Worm (Caenorhabditis elegans) whole organism, L1 larva: Measurements from ENCODE around the gene F17H10.1.

Experiments
- C04F5.9 ChIP-seq: sonication (generic microtip); optimal IDR thresholded peaks from 2 replicates; lab custom pipeline; 2016; ENCODE audit warnings: missing genetic modification characterization, missing compliant biosample characterization
- C16A3.4 ChIP-seq: fragments of 150-350 bp; optimal IDR thresholded peaks from 2 replicates; lab custom pipeline; 2014; ENCODE audit warnings: missing biosample characterization, missing genetic modification characterization
- ama-1 ChIP-seq: fragments of 150-350 bp; optimal IDR thresholded peaks from 2 replicates; lab custom pipeline; 2014
- ceh-90 ChIP-seq: sonication (generic microtip); optimal IDR thresholded peaks from 2 replicates; lab custom pipeline; 2016; ENCODE audit warnings: missing genetic modification characterization, missing compliant biosample characterization
- ces-1 ChIP-seq: fragments of 150-350 bp; optimal IDR thresholded peaks from 2 replicates; lab custom pipeline; 2014; ENCODE audit warnings: missing biosample characterization, missing genetic modification reagents, missing genetic modification characterization
- dpl-1 ChIP-seq, 3 experiments: fragments of 150-350 bp in 2 of 3; sonication (generic microtip) in 1 of 3; optimal IDR thresholded peaks; 2 replicates each; lab custom pipeline; 2014 to 2017; ENCODE audit warnings: missing biosample characterization in 3 of 3, missing genetic modification characterization in 3 of 3, missing genetic modification reagents in 3 of 3
- efl-1 ChIP-seq, 4 experiments: fragments of 150-350 bp; optimal IDR thresholded peaks in 3 of 4; peaks in 1 of 4; 1 replicate in 1 of 4; 2 replicates in 3 of 4; lab custom pipeline; 2014; ENCODE audit warnings: missing biosample characterization in 2 of 4, missing genetic modification characterization in 2 of 4, missing genetic modification reagents in 2 of 4
- elt-2 ChIP-seq: sonication (generic microtip); optimal IDR thresholded peaks from 2 replicates; lab custom pipeline; 2016; ENCODE audit warnings: missing genetic modification characterization, mild to moderate bottlenecking, inconsistent platforms, missing compliant biosample characterization, missing genetic modification reagents
- grh-1 ChIP-seq: fragments of 200-800 bp; sonication (Bioruptor generic); IDR thresholded peaks from 2 replicates; pipeline ENCODE4 v1.3.6; 2022; ENCODE audit warnings: missing genetic modification reagents, missing genetic modification characterization, missing compliant biosample characterization
- lin-13 ChIP-seq: fragments of 150-350 bp; optimal IDR thresholded peaks from 2 replicates; lab custom pipeline; 2014; ENCODE audit warnings: missing biosample characterization, missing genetic modification reagents, missing genetic modification characterization
- lin-14 ChIP-seq: fragments of 200-800 bp; sonication (Bioruptor generic); optimal IDR thresholded peaks from 2 replicates; lab custom pipeline; 2018; ENCODE audit warnings: mild to moderate bottlenecking, missing genetic modification characterization, moderate library complexity, missing compliant biosample characterization
- lin-39 ChIP-seq: fragments of 150-350 bp; optimal IDR thresholded peaks from 2 replicates; lab custom pipeline; 2014; ENCODE audit warnings: missing biosample characterization, missing genetic modification reagents, missing genetic modification characterization
- lir-3 ChIP-seq: sonication (generic microtip); optimal IDR thresholded peaks from 2 replicates; lab custom pipeline; 2016; ENCODE audit warnings: mild to moderate bottlenecking, missing genetic modification characterization, moderate library complexity, missing compliant biosample characterization; ENCODE audit not compliant: poor library complexity
- mdl-1 ChIP-seq, 2 experiments: fragments of 150-350 bp; optimal IDR thresholded peaks; 2 replicates each; lab custom pipeline; 2014 to 2017; ENCODE audit warnings: missing biosample characterization in 2 of 2, missing genetic modification characterization in 2 of 2, inconsistent platforms in 1 of 2
- mef-2 ChIP-seq: fragments of 150-350 bp; optimal IDR thresholded peaks from 2 replicates; lab custom pipeline; 2014; ENCODE audit warnings: missing biosample characterization, missing genetic modification characterization
- nhr-20 ChIP-seq: sonication (generic microtip); optimal IDR thresholded peaks from 2 replicates; lab custom pipeline; 2016; ENCODE audit warnings: mild to moderate bottlenecking, missing genetic modification characterization, missing compliant biosample characterization
- nhr-71 ChIP-seq: sonication (generic microtip); optimal IDR thresholded peaks from 2 replicates; lab custom pipeline; 2016; ENCODE audit warnings: mild to moderate bottlenecking, missing genetic modification characterization, moderate library complexity, missing compliant biosample characterization
- nhr-84 ChIP-seq: sonication (generic microtip); optimal IDR thresholded peaks from 2 replicates; lab custom pipeline; 2017; ENCODE audit warnings: missing biosample characterization, missing genetic modification characterization
- nhr-85 ChIP-seq: sonication (generic microtip); peaks from one replicate; lab custom pipeline; 2016; ENCODE audit warnings: missing genetic modification characterization, inconsistent platforms, missing compliant biosample characterization
- nhr-90 ChIP-seq: sonication (generic microtip); optimal IDR thresholded peaks from 2 replicates; lab custom pipeline; 2016; ENCODE audit warnings: mild to moderate bottlenecking, missing genetic modification characterization, missing compliant biosample characterization; ENCODE audit not compliant: poor library complexity
- pax-3 ChIP-seq: fragments of 200-800 bp; sonication (Bioruptor generic); optimal IDR thresholded peaks from 2 replicates; lab custom pipeline; 2018; ENCODE audit warnings: mild to moderate bottlenecking, missing genetic modification characterization, moderate library complexity, missing compliant biosample characterization
- rnt-1 ChIP-seq: sonication (generic microtip); optimal IDR thresholded peaks from 2 replicates; lab custom pipeline; 2016; ENCODE audit warnings: mild to moderate bottlenecking, missing genetic modification characterization, moderate library complexity, missing compliant biosample characterization
- skn-1 ChIP-seq: fragments of 150-350 bp; optimal IDR thresholded peaks from 2 replicates; lab custom pipeline; 2014; ENCODE audit warnings: missing biosample characterization, missing genetic modification characterization
- snu-23 ChIP-seq: sonication (generic microtip); optimal IDR thresholded peaks from 2 replicates; lab custom pipeline; 2016; ENCODE audit warnings: missing genetic modification characterization, missing compliant biosample characterization
- sox-4 ChIP-seq: sonication (generic microtip); optimal IDR thresholded peaks from 2 replicates; lab custom pipeline; 2016; ENCODE audit warnings: missing genetic modification characterization, missing compliant biosample characterization
- unc-130 ChIP-seq: fragments of 150-350 bp; optimal IDR thresholded peaks from 2 replicates; lab custom pipeline; 2017; ENCODE audit warnings: missing biosample characterization, missing genetic modification characterization, inconsistent platforms
- unc-62 ChIP-seq: fragments of 150-350 bp; optimal IDR thresholded peaks from 2 replicates; lab custom pipeline; 2014; ENCODE audit warnings: missing biosample characterization, missing genetic modification reagents, missing genetic modification characterization
- vab-15 ChIP-seq: sonication (generic microtip); optimal IDR thresholded peaks from 2 replicates; lab custom pipeline; 2017; ENCODE audit warnings: missing genotype, mild to moderate bottlenecking, missing genetic modification characterization, missing compliant biosample characterization
- ztf-11 ChIP-seq, 2 experiments: sonication (generic microtip); optimal IDR thresholded peaks; 2 replicates each; lab custom pipeline; 2016 to 2017; ENCODE audit warnings: missing genetic modification characterization in 2 of 2, missing biosample characterization in 1 of 2, missing compliant biosample characterization in 1 of 2
- ztf-4 ChIP-seq: fragments of 150-350 bp; optimal IDR thresholded peaks from 2 replicates; lab custom pipeline; 2014; ENCODE audit warnings: missing biosample characterization, missing genetic modification characterization

Gene F17H10.1

ce11 chrX:13100410-13100809, 4.6 kb upstream of the F17H10.1 start, which contains the start of gene R03G8.6:
Gene R03G8.6 (minus strand): TSS chrX:13100510.
- TF ChIP-seq efl-1 (optimal IDR thresholded peaks at IDR 0.05; lab: Kevin White, UChicago) = no peak
- peak in 1 of 2 experiments; percentile 46 for TF ChIP-seq efl-1 (GFP tag; optimal IDR thresholded peaks at IDR 0.05 in 1 of 2; lab: Kevin White, UChicago)
- no peak for TF ChIP-seq nhr-84 (tag; lab: Kevin White, UChicago)

ce11 chrX:13102838-13103237, 2.2 kb upstream of the F17H10.1 start:
- TF ChIP-seq skn-1 (tag; lab: Kevin White, UChicago) (no peak), pax-3 (tag; lab: Kevin White, UChicago) (no peak), C16A3.4 (tag; lab: Kevin White, UChicago) (no peak), lir-3 (tag; lab: Kevin White, UChicago) (no peak), grh-1 (GFP tag; lab: Robert Waterston, UW) (no peak), vab-15 (tag; lab: Kevin White, UChicago) (no peak), lin-13 (GFP tag; lab: Kevin White, UChicago) (no peak), lin-14 (GFP tag; lab: Kevin White, UChicago) (no peak), ces-1 (GFP tag; lab: Kevin White, UChicago) (no peak)

- peak; percentile 81 for TF ChIP-seq nhr-71
- TF ChIP-seq ztf-4 (tag; lab: Kevin White, UChicago) = peak; percentile 49
- TF ChIP-seq lin-14 (GFP tag; lab: Kevin White, UChicago) = peak; percentile 50
- TF ChIP-seq snu-23 = peak; percentile 32
- TF ChIP-seq rnt-1 (tag; lab: Kevin White, UChicago) = peak; percentile 34
- peak; percentile 41 for TF ChIP-seq nhr-20
- TF ChIP-seq mef-2 (tag; lab: Kevin White, UChicago) = no peak
- TF ChIP-seq mdl-1 (tag; optimal IDR thresholded peaks at IDR 0.05; lab: Kevin White, UChicago) = peak in 1 of 2 experiments; percentile 49
- TF ChIP-seq unc-62 (GFP tag; lab: Kevin White, UChicago) = no peak
- TF ChIP-seq dpl-1 (GFP tag; optimal IDR thresholded peaks at IDR 0.05; lab: Kevin White, UChicago) = no peak
- peak; percentile 7 for TF ChIP-seq elt-2 (tag; lab: Kevin White, UChicago)
- TF ChIP-seq, all 84 proteins: peak for 8
Observed at ce11 chrX:13106177-13106761, 1.2 kb downstream of the F17H10.1 start.

ce11 chrX:13108664-13109063, 3.6 kb downstream of the F17H10.1 start:
- TF ChIP-seq nhr-84 (tag; lab: Kevin White, UChicago) (no peak), elt-2 (tag; lab: Kevin White, UChicago) (peak; percentile 12), nhr-71 (peak; percentile 30), nhr-90 (tag; lab: Kevin White, UChicago) (peak; percentile 3), nhr-20 (peak; percentile 6), nhr-85 (tag; lab: Kevin White, UChicago) (peak; percentile 48), ama-1 (lab: Kevin White, UChicago) (peak; percentile 12), unc-130 (tag; lab: Kevin White, UChicago) (no peak)

ce11 chrX:13110004-13110403, 5.0 kb downstream of the F17H10.1 start:
- TF ChIP-seq efl-1 (optimal IDR thresholded peaks at IDR 0.05; lab: Kevin White, UChicago) = no peak
- peak in 1 of 2 experiments; percentile 87 for TF ChIP-seq efl-1 (GFP tag; optimal IDR thresholded peaks at IDR 0.05 in 1 of 2; lab: Kevin White, UChicago)
- TF ChIP-seq ztf-11 (tag; optimal IDR thresholded peaks at IDR 0.05; lab: Kevin White, UChicago) = no peak
- TF ChIP-seq nhr-85 (tag; lab: Kevin White, UChicago) = peak; percentile 44
- no peak for TF ChIP-seq mef-2 (tag; lab: Kevin White, UChicago)
- TF ChIP-seq nhr-84 (tag; lab: Kevin White, UChicago) = no peak
- no peak for TF ChIP-seq ceh-90 (tag; lab: Kevin White, UChicago)
- no peak for TF ChIP-seq lin-39 (tag; lab: Kevin White, UChicago)
- no peak for TF ChIP-seq sox-4 (tag; lab: Kevin White, UChicago)
- no peak for TF ChIP-seq C04F5.9 (tag; lab: Kevin White, UChicago)
